Worm (Caenorhabditis elegans) whole organism, mixed stage, embryonic: ENCODE data around the gene hpo-39.
A peak's percentile ranks its signal among the peaks of the same experiment; 100 is the strongest.
"Not testable (repeated sequence)": the region's sequence is repeated elsewhere in the genome, so short reads cannot be mapped to it uniquely, and the experiment has no call there.

ENCODE experiments used
- M03D4.4 ChIP-seq: sonication (generic microtip); optimal IDR thresholded peaks from 2 replicates; lab custom pipeline; 2017; ENCODE audit warnings: mild to moderate bottlenecking, missing genetic modification characterization, missing compliant biosample characterization
- bed-3 ChIP-seq: fragments of 200-800 bp; sonication (Bioruptor generic); optimal IDR thresholded peaks from 3 replicates; lab custom pipeline; 2018; ENCODE audit warnings: mild to moderate bottlenecking, missing genetic modification characterization, moderate library complexity, missing compliant biosample characterization
- blmp-1 ChIP-seq: fragments of 150-350 bp; optimal IDR thresholded peaks from 2 replicates; lab custom pipeline; 2014; ENCODE audit warnings: missing biosample characterization, missing genetic modification characterization
- ceh-39 ChIP-seq: fragments of 150-350 bp; optimal IDR thresholded peaks from 2 replicates; lab custom pipeline; 2014; ENCODE audit warnings: missing biosample characterization, missing genetic modification characterization
- ceh-43 ChIP-seq: fragments of 200-800 bp; sonication (Bioruptor generic); optimal IDR thresholded peaks from 2 replicates; lab custom pipeline; 2018; ENCODE audit warnings: mild to moderate bottlenecking, missing genetic modification characterization, moderate library complexity, missing compliant biosample characterization
- ceh-83 ChIP-seq: fragments of 200-800 bp; sonication (Bioruptor generic); optimal IDR thresholded peaks from 2 replicates; lab custom pipeline; 2018; ENCODE audit warnings: mild to moderate bottlenecking, missing genetic modification characterization, missing compliant biosample characterization
- ces-1 ChIP-seq: fragments of 150-350 bp; optimal IDR thresholded peaks from 2 replicates; lab custom pipeline; 2014; ENCODE audit warnings: missing biosample characterization, missing genetic modification reagents, missing genetic modification characterization
- cnd-1 ChIP-seq: fragments of 200-800 bp; sonication (Bioruptor generic); optimal IDR thresholded peaks from 2 replicates; lab custom pipeline; 2018; ENCODE audit warnings: mild to moderate bottlenecking, missing genetic modification characterization, missing compliant biosample characterization
- drap-1 ChIP-seq: fragments of 200-800 bp; sonication (Bioruptor generic); optimal IDR thresholded peaks from 3 replicates; lab custom pipeline; 2018; ENCODE audit warnings: mild to moderate bottlenecking, missing genetic modification characterization, missing compliant biosample characterization
- elt-1 ChIP-seq: sonication (generic microtip); optimal IDR thresholded peaks from 2 replicates; lab custom pipeline; 2017; ENCODE audit warnings: missing genetic modification characterization, mild to moderate bottlenecking, missing compliant biosample characterization, antibody characterized with exemption, moderate library complexity, borderline replicate concordance; ENCODE audit not compliant: insufficient read depth
- elt-3 ChIP-seq: fragments of 150-350 bp; optimal IDR thresholded peaks from 2 replicates; lab custom pipeline; 2014; ENCODE audit warnings: missing biosample characterization, missing genetic modification characterization
- flh-1 ChIP-seq: fragments of 200-800 bp; sonication (Bioruptor generic); optimal IDR thresholded peaks from 2 replicates; lab custom pipeline; 2018; ENCODE audit warnings: mild to moderate bottlenecking, missing genetic modification characterization, moderate library complexity, missing compliant biosample characterization
- ham-2 ChIP-seq: fragments of 200-800 bp; sonication (Bioruptor generic); optimal IDR thresholded peaks from 2 replicates; lab custom pipeline; 2018; ENCODE audit warnings: mild to moderate bottlenecking, missing genetic modification characterization, missing compliant biosample characterization
- hlh-1 ChIP-seq: fragments of 150-350 bp; optimal IDR thresholded peaks from 2 replicates; lab custom pipeline; 2014; ENCODE audit warnings: missing biosample characterization, missing genetic modification reagents, missing genetic modification characterization
- lin-13 ChIP-seq: fragments of 150-350 bp; optimal IDR thresholded peaks from 2 replicates; lab custom pipeline; 2014; ENCODE audit warnings: missing biosample characterization, missing genetic modification characterization
- lin-32 ChIP-seq: fragments of 200-800 bp; sonication (Bioruptor generic); optimal IDR thresholded peaks from 2 replicates; lab custom pipeline; 2018; ENCODE audit warnings: mild to moderate bottlenecking, missing genetic modification characterization, missing compliant biosample characterization
- lsy-2 ChIP-seq: fragments of 150-350 bp; optimal IDR thresholded peaks from 2 replicates; lab custom pipeline; 2014; ENCODE audit warnings: missing biosample characterization, missing genetic modification characterization
- mab-5 ChIP-seq: fragments of 150-350 bp; optimal IDR thresholded peaks from 2 replicates; lab custom pipeline; 2014; ENCODE audit warnings: missing biosample characterization, missing genetic modification characterization
- mep-1 ChIP-seq: fragments of 150-350 bp; optimal IDR thresholded peaks from 2 replicates; lab custom pipeline; 2017; ENCODE audit warnings: missing biosample characterization, missing genetic modification reagents, missing genetic modification characterization, inconsistent platforms
- mls-2 ChIP-seq: sonication (generic microtip); optimal IDR thresholded peaks from 2 replicates; lab custom pipeline; 2016; ENCODE audit warnings: mild to moderate bottlenecking, missing genetic modification characterization, moderate library complexity, missing compliant biosample characterization
- nhr-12 ChIP-seq: fragments of 150-350 bp; optimal IDR thresholded peaks from 2 replicates; lab custom pipeline; 2014; ENCODE audit warnings: missing biosample characterization, missing genetic modification characterization
- nhr-2 ChIP-seq: fragments of 150-350 bp; optimal IDR thresholded peaks from 2 replicates; lab custom pipeline; 2014; ENCODE audit warnings: missing biosample characterization, missing genetic modification characterization
- nhr-237 ChIP-seq: fragments of 150-350 bp; optimal IDR thresholded peaks from 2 replicates; lab custom pipeline; 2014; ENCODE audit warnings: missing biosample characterization, missing genetic modification characterization
- nhr-28 ChIP-seq: fragments of 150-350 bp; optimal IDR thresholded peaks from 2 replicates; lab custom pipeline; 2014; ENCODE audit warnings: missing biosample characterization, missing genetic modification characterization
- nhr-76 ChIP-seq: sonication (generic microtip); optimal IDR thresholded peaks from 2 replicates; lab custom pipeline; 2017; ENCODE audit warnings: missing biosample characterization, missing genetic modification characterization
- pha-4 ChIP-seq: fragments of 150-350 bp; optimal IDR thresholded peaks from 2 replicates; lab custom pipeline; 2018; ENCODE audit warnings: missing biosample characterization, missing genetic modification reagents, missing genetic modification characterization
- sem-2 ChIP-seq: fragments of 200-800 bp; sonication (Bioruptor generic); optimal IDR thresholded peaks from 2 replicates; lab custom pipeline; 2018; ENCODE audit warnings: mild to moderate bottlenecking, missing genetic modification characterization, missing compliant biosample characterization
- snpc-4 ChIP-seq: fragments of 150-350 bp; optimal IDR thresholded peaks from 2 replicates; lab custom pipeline; 2014; ENCODE audit warnings: missing biosample characterization, missing genetic modification characterization
- sptf-1 ChIP-seq: sonication (generic microtip); optimal IDR thresholded peaks from 2 replicates; lab custom pipeline; 2017; ENCODE audit warnings: mild to moderate bottlenecking, missing genetic modification characterization, moderate library complexity, missing compliant biosample characterization
- tbx-8 ChIP-seq: fragments of 200-800 bp; sonication (Bioruptor generic); optimal IDR thresholded peaks from 2 replicates; lab custom pipeline; 2018; ENCODE audit warnings: mild to moderate bottlenecking, missing genetic modification characterization, moderate library complexity, missing compliant biosample characterization
- unc-120 ChIP-seq: sonication (generic microtip); optimal IDR thresholded peaks from 2 replicates; lab custom pipeline; 2017; ENCODE audit warnings: missing genetic modification characterization, missing compliant biosample characterization; ENCODE audit not compliant: poor library complexity, severe bottlenecking
- unc-39 ChIP-seq: fragments of 150-350 bp; optimal IDR thresholded peaks from 2 replicates; lab custom pipeline; 2014; ENCODE audit warnings: missing biosample characterization, missing genetic modification characterization
- unc-62 ChIP-seq: fragments of 150-350 bp; optimal IDR thresholded peaks from 2 replicates; lab custom pipeline; 2014; ENCODE audit warnings: missing biosample characterization, missing genetic modification reagents, missing genetic modification characterization
- zip-8 ChIP-seq: fragments of 150-350 bp; optimal IDR thresholded peaks from 2 replicates; lab custom pipeline; 2014; ENCODE audit warnings: missing biosample characterization, missing genetic modification characterization
- ztf-11 ChIP-seq: fragments of 150-350 bp; optimal IDR thresholded peaks from 2 replicates; lab custom pipeline; 2014; ENCODE audit warnings: missing biosample characterization, missing genetic modification characterization

Gene hpo-39

ce11 chrV:4573824-4574223 lies at the start of gene hpo-39:
Gene hpo-39, minus strand, starts transcription at chrV:4573924.
- not testable (repeated sequence) for TF ChIP-seq ceh-43 (GFP tag; lab: Kevin White, UChicago); ham-2 (GFP tag; lab: Kevin White, UChicago); hlh-1 (tag; lab: Kevin White, UChicago)

ce11 chrV:4617260-4617659 lies 43.5 kb upstream of the hpo-39 start, which contains the start of gene sumv-2:
Gene sumv-2, plus strand, starts transcription at chrV:4617560.
- TF ChIP-seq nhr-237 (no peak), lin-32 (no peak), mep-1 (tag; lab: Kevin White, UChicago) (no peak), zip-8 (tag; lab: Kevin White, UChicago) (no peak), hlh-1 (tag; lab: Kevin White, UChicago) (no peak), sptf-1 (tag; lab: Kevin White, UChicago) (no peak), elt-1 (no peak), blmp-1 (tag; lab: Kevin White, UChicago) (no peak), M03D4.4 (tag; lab: Kevin White, UChicago) (no peak), nhr-76 (no peak)

DNA sequence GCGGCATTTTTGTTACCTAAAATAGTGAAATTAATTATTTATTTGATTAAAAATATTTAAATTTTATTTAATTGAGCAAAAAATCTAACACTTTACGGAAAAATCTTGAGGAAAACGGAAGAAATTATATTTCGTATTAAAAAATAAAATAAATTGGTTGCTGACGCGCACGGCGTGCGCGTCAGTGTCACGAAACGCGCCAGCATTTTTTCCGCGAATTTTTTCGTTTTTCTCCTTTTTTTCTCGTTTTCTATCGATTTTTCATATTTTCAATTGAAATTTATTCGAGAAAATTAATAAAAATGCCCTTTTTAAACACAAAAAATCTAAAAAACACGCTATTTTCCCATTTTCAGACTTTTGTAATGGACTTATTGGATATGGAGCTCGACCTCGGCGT lies 42.1 kb upstream of the hpo-39 start, which contains the start of the genes Y61A9LA.10 and F54D11.4:
Gene Y61A9LA.10, minus strand, starts transcription at position 16 of the 400 bp plus-strand sequence.
Gene F54D11.4, plus strand, starts transcription at position 350 of the 400 bp plus-strand sequence.
- TF ChIP-seq ztf-11 (no peak), M03D4.4 (tag; lab: Kevin White, UChicago) (peak; percentile 42), tbx-8 (GFP tag; lab: Kevin White, UChicago) (no peak), mls-2 (tag; lab: Kevin White, UChicago) (no peak), unc-62 (GFP tag; lab: Kevin White, UChicago) (no peak), nhr-2 (tag; lab: Kevin White, UChicago) (no peak), ces-1 (GFP tag; lab: Kevin White, UChicago) (peak; percentile 65), lin-13 (no peak), nhr-28 (tag; lab: Kevin White, UChicago) (no peak), ham-2 (GFP tag; lab: Kevin White, UChicago) (no peak), nhr-237 (peak; percentile 14), snpc-4 (tag; lab: Kevin White, UChicago) (no peak), flh-1 (GFP tag; lab: Kevin White, UChicago) (no peak), drap-1 (GFP tag; lab: Kevin White, UChicago) (no peak), nhr-76 (no peak), elt-3 (tag; lab: Kevin White, UChicago) (no peak), hlh-1 (tag; lab: Kevin White, UChicago) (no peak), ceh-83 (GFP tag; lab: Kevin White, UChicago) (no peak), pha-4 (tag; lab: Kevin White, UChicago) (no peak), unc-39 (tag; lab: Kevin White, UChicago) (no peak), zip-8 (tag; lab: Kevin White, UChicago) (no peak), sptf-1 (tag; lab: Kevin White, UChicago) (peak; percentile 64), ceh-43 (GFP tag; lab: Kevin White, UChicago) (peak; percentile 22), mep-1 (tag; lab: Kevin White, UChicago) (peak; percentile 75), nhr-12 (tag; lab: Kevin White, UChicago) (no peak), bed-3 (GFP tag; lab: Kevin White, UChicago) (peak; percentile 4), elt-1 (no peak), lsy-2 (peak; percentile 20), cnd-1 (tag; lab: Kevin White, UChicago) (no peak), unc-120 (tag; lab: Kevin White, UChicago) (no peak), sem-2 (no peak), ceh-39 (tag; lab: Kevin White, UChicago) (peak; percentile 13), lin-32 (no peak), mab-5 (tag; lab: Kevin White, UChicago) (no peak), blmp-1 (tag; lab: Kevin White, UChicago) (no peak)

DNA sequence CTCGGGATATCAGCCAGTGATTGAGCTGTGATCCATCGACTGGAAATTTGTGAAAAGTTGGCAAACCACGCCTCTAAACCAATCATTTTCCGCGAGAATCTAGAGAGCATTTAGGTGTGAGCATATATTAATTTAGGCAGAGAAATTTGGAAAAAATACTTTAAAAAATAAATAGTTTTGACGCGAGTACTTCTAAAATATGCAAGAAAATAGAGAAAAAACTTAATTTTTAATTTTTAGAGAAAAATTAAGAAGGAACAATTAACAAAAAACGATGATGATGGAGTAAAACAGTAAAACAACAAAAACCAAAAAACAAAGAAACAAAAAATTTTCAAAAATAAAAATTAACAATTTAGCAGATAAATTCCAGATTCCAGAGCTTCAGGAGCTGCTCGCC lies 33.1 kb upstream of the hpo-39 start, which contains the start of gene txt-6:
Gene txt-6, minus strand, starts transcription at position 101 of the 400 bp plus-strand sequence.
- no peak for TF ChIP-seq drap-1 (GFP tag; lab: Kevin White, UChicago)
- TF ChIP-seq bed-3 (GFP tag; lab: Kevin White, UChicago): no peak
- TF ChIP-seq zip-8 (tag; lab: Kevin White, UChicago): no peak
- no peak for TF ChIP-seq cnd-1 (tag; lab: Kevin White, UChicago)
- no peak for TF ChIP-seq elt-1
- TF ChIP-seq lin-32: no peak
- no peak for TF ChIP-seq unc-120 (tag; lab: Kevin White, UChicago)
- no peak for TF ChIP-seq unc-62 (GFP tag; lab: Kevin White, UChicago)
- TF ChIP-seq ceh-43 (GFP tag; lab: Kevin White, UChicago): no peak
- no peak for TF ChIP-seq flh-1 (GFP tag; lab: Kevin White, UChicago)
- TF ChIP-seq elt-3 (tag; lab: Kevin White, UChicago): no peak
- TF ChIP-seq hlh-1 (tag; lab: Kevin White, UChicago): no peak
- no peak for TF ChIP-seq nhr-28 (tag; lab: Kevin White, UChicago)
- no peak for TF ChIP-seq nhr-12 (tag; lab: Kevin White, UChicago)
- TF ChIP-seq mab-5 (tag; lab: Kevin White, UChicago): no peak
- no peak for TF ChIP-seq ces-1 (GFP tag; lab: Kevin White, UChicago)
- TF ChIP-seq, all 35 proteins: peak for 0
